Fruit fly (Drosophila melanogaster): ENCODE measurements around the gene Doc3.

The Doc3 gene

dm6 chr3L:9033999-9034626, 29.1 kb downstream of the Doc3 start (continued):
- TF ChIP-seq CG12391 (tag; optimal IDR thresholded peaks at IDR 0.05) (peak; percentile 43), row (GFP tag; IDR thresholded peaks at IDR 0.05) (peak; percentile 70), chif (GFP tag; optimal IDR thresholded peaks at IDR 0.05) (peak; percentile 43 to 60), Spps (tag; optimal IDR thresholded peaks at IDR 0.05) (peak; percentile 85), bab2 (GFP tag; optimal IDR thresholded peaks at IDR 0.05) (peak; percentile 41), CG1529 (GFP tag; optimal IDR thresholded peaks at IDR 0.05) (peak; percentile 27), bsh (GFP tag; optimal IDR thresholded peaks at IDR 0.05) (peak in 1 of 2 experiments; percentile 67), B-H2 (GFP tag; optimal IDR thresholded peaks at IDR 0.05) (no peak), CG4424 (GFP tag; optimal IDR thresholded peaks at IDR 0.05) (peak; percentile 83), CG9932 (GFP tag; IDR thresholded peaks at IDR 0.05) (no peak), CG12299 (tag; optimal IDR thresholded peaks at IDR 0.05) (no peak), sob (GFP tag; IDR thresholded peaks at IDR 0.05) (no peak; the same call in 1 of the 2 replicates), Max (GFP tag; optimal IDR thresholded peaks at IDR 0.05) (peak; percentile 56), CG17829 (tag; optimal IDR thresholded peaks at IDR 0.05) (peak; percentile 77), CG42726 (GFP tag; IDR thresholded peaks at IDR 0.05; ENCODE audit: partially characterized antibody) (no peak), D19A (tag; optimal IDR thresholded peaks at IDR 0.05) (peak; percentile 78), CG2712 (tag; optimal IDR thresholded peaks at IDR 0.05) (peak; percentile 85), Eip74EF (GFP tag; optimal IDR thresholded peaks at IDR 0.05) (peak in 1 of 2 experiments; percentile 20), zen (tag; optimal IDR thresholded peaks at IDR 0.05) (peak; percentile 92), bbx (GFP tag; IDR thresholded peaks at IDR 0.05; ENCODE audit: partially characterized antibody) (no peak), CG10274 (GFP tag; optimal IDR thresholded peaks at IDR 0.05) (peak; percentile 8), ara (GFP tag; IDR thresholded peaks at IDR 0.05) (peak; percentile 90), mam (GFP tag; optimal IDR thresholded peaks at IDR 0.05) (no peak), tx (GFP tag; optimal IDR thresholded peaks at IDR 0.05) (peak; percentile 8), ind (GFP tag; optimal IDR thresholded peaks at IDR 0.05) (peak; percentile 63), sug (tag; optimal IDR thresholded peaks at IDR 0.05) (no peak), CG1832 (GFP tag; optimal IDR thresholded peaks at IDR 0.05) (no peak), Dbx (GFP tag; IDR thresholded peaks at IDR 0.05) (no peak), otp (GFP tag; IDR thresholded peaks at IDR 0.05) (peak; percentile 72; the same call in 2 of the 3 replicates), HLH3B (GFP tag; IDR thresholded peaks at IDR 0.05) (peak; percentile 74), run (tag; optimal IDR thresholded peaks at IDR 0.05) (no peak), H2.0 (GFP tag; IDR thresholded peaks at IDR 0.05) (peak; percentile 62), CG4282 (GFP tag; optimal IDR thresholded peaks at IDR 0.05) (no peak), Hmr (GFP tag; optimal IDR thresholded peaks at IDR 0.05) (no peak), Neu2 (GFP tag; optimal IDR thresholded peaks at IDR 0.05; ENCODE audit: borderline replicate concordance) (peak; percentile 24), unpg (GFP tag; optimal IDR thresholded peaks at IDR 0.05) (peak; percentile 3), CG1647 (GFP tag; optimal IDR thresholded peaks at IDR 0.05) (peak; percentile 35), CG11696 (GFP tag; IDR thresholded peaks at IDR 0.05) (0 out of 2 replicates have a peak, but pooled peaks have one; percentile 15), ase (GFP tag; IDR thresholded peaks at IDR 0.05) (peak; percentile 39; the same call in 1 of the 3 replicates), Deaf1 (tag; optimal IDR thresholded peaks at IDR 0.05) (peak; percentile 70), CG4730 (GFP tag; IDR thresholded peaks at IDR 0.05) (peak; percentile 59), CG32767 (GFP tag; IDR thresholded peaks at IDR 0.05) (peak; percentile 68; the same call in 1 of the 2 replicates), Drgx (GFP tag; IDR thresholded peaks at IDR 0.05) (peak; percentile 27; the same call in 1 of the 2 replicates), nom (GFP tag; optimal IDR thresholded peaks at IDR 0.05) (peak; percentile 61), vfl (GFP tag; optimal IDR thresholded peaks at IDR 0.05) (no peak), prd (optimal IDR thresholded peaks at IDR 0.05) (no peak), prd (GFP tag; IDR thresholded peaks at IDR 0.05) (peak; percentile 91), CG4404 (GFP tag; IDR thresholded peaks at IDR 0.05) (peak; percentile 78), CG6689 (GFP tag; IDR thresholded peaks at IDR 0.05) (peak; percentile 82), sqz (GFP tag; optimal IDR thresholded peaks at IDR 0.05) (peak; percentile 45)

Measured in whole organism, embryonic.